Worm (Caenorhabditis elegans) whole organism, mixed stage, embryonic: ENCODE results near the gene emb-30.

Experiments
- ces-1 ChIP-seq: fragments of 150-350 bp; optimal IDR thresholded peaks from 2 replicates; lab custom pipeline; 2014; ENCODE audit warnings: missing biosample characterization, missing genetic modification reagents, missing genetic modification characterization
- elt-3 ChIP-seq: fragments of 150-350 bp; optimal IDR thresholded peaks from 2 replicates; lab custom pipeline; 2014; ENCODE audit warnings: missing biosample characterization, missing genetic modification characterization
- ham-2 ChIP-seq: fragments of 200-800 bp; sonication (Bioruptor generic); optimal IDR thresholded peaks from 2 replicates; lab custom pipeline; 2018; ENCODE audit warnings: mild to moderate bottlenecking, missing genetic modification characterization, missing compliant biosample characterization
- lin-13 ChIP-seq: fragments of 150-350 bp; optimal IDR thresholded peaks from 2 replicates; lab custom pipeline; 2014; ENCODE audit warnings: missing biosample characterization, missing genetic modification characterization
- mab-5 ChIP-seq: fragments of 150-350 bp; optimal IDR thresholded peaks from 2 replicates; lab custom pipeline; 2014; ENCODE audit warnings: missing biosample characterization, missing genetic modification characterization
- nhr-12 ChIP-seq: fragments of 150-350 bp; optimal IDR thresholded peaks from 2 replicates; lab custom pipeline; 2014; ENCODE audit warnings: missing biosample characterization, missing genetic modification characterization
- nhr-2 ChIP-seq: fragments of 150-350 bp; optimal IDR thresholded peaks from 2 replicates; lab custom pipeline; 2014; ENCODE audit warnings: missing biosample characterization, missing genetic modification characterization
- nhr-237 ChIP-seq: fragments of 150-350 bp; optimal IDR thresholded peaks from 2 replicates; lab custom pipeline; 2014; ENCODE audit warnings: missing biosample characterization, missing genetic modification characterization
- nhr-28 ChIP-seq: fragments of 150-350 bp; optimal IDR thresholded peaks from 2 replicates; lab custom pipeline; 2014; ENCODE audit warnings: missing biosample characterization, missing genetic modification characterization
- nhr-76 ChIP-seq: sonication (generic microtip); optimal IDR thresholded peaks from 2 replicates; lab custom pipeline; 2017; ENCODE audit warnings: missing biosample characterization, missing genetic modification characterization
- snpc-4 ChIP-seq: fragments of 150-350 bp; optimal IDR thresholded peaks from 2 replicates; lab custom pipeline; 2014; ENCODE audit warnings: missing biosample characterization, missing genetic modification characterization
- unc-39 ChIP-seq: fragments of 150-350 bp; optimal IDR thresholded peaks from 2 replicates; lab custom pipeline; 2014; ENCODE audit warnings: missing biosample characterization, missing genetic modification characterization
- zip-8 ChIP-seq: fragments of 150-350 bp; optimal IDR thresholded peaks from 2 replicates; lab custom pipeline; 2014; ENCODE audit warnings: missing biosample characterization, missing genetic modification characterization

DNA sequence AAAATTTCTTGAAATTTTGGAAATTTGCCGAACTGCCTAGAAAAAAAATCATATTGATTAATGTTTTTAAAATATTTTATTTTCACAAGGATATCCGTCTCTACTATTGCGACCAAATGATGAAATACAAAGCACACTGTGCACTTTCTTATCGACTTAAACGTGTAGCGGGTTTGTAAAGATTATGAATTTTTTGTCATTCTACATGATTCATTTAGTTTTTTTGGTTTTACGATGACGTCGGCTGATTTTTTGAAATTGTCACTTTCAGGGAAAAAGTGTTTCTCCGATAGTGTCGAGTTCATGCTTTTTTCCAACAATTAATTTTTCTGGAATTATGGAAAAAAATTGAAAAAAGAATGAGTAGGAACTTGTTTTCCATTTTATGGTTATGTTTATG lies 35.3 kb upstream of the emb-30 start:
- no peak for TF ChIP-seq nhr-237 (tag; lab: Kevin White, UChicago)
- no peak for TF ChIP-seq nhr-28 (tag; lab: Kevin White, UChicago)
- no peak for TF ChIP-seq ham-2 (GFP tag; lab: Kevin White, UChicago)
- no peak for TF ChIP-seq nhr-2
- TF ChIP-seq zip-8 (tag; lab: Kevin White, UChicago) = no peak
- TF ChIP-seq elt-3 (tag; lab: Kevin White, UChicago) = no peak
- no peak for TF ChIP-seq lin-13 (tag; lab: Kevin White, UChicago)
- TF ChIP-seq ces-1 = no peak
- TF ChIP-seq unc-39 (tag; lab: Kevin White, UChicago) = no peak
- no peak for TF ChIP-seq snpc-4 (tag; lab: Kevin White, UChicago)
- no peak for TF ChIP-seq mab-5 (tag; lab: Kevin White, UChicago)
- TF ChIP-seq nhr-12 = no peak
- no peak for TF ChIP-seq nhr-76 (tag; lab: Kevin White, UChicago)
